Fruit fly (Drosophila melanogaster) whole organism, embryonic: ENCODE data around the gene Miox.

ENCODE experiments used
- Ada2b ChIP-seq: fragments of 200-800 bp; sonication (Bioruptor generic); IDR thresholded peaks from 2 replicates; pipeline ENCODE4 v1.3.6; 2022; ENCODE audit warnings: missing biosample characterization, missing genetic modification characterization
- BtbVII ChIP-seq: fragments of 200-800 bp; sonication (Bioruptor generic); optimal IDR thresholded peaks from 3 replicates; lab custom pipeline; 2017; ENCODE audit warnings: missing biosample characterization, mild to moderate bottlenecking, missing genetic modification characterization
- CG10565 ChIP-seq: fragments of 200-800 bp; sonication (Bioruptor generic); optimal IDR thresholded peaks from 3 replicates; lab custom pipeline; 2016; ENCODE audit warnings: missing biosample characterization, mild to moderate bottlenecking, missing genetic modification characterization
- CG12391 ChIP-seq: fragments of 200-800 bp; sonication (Bioruptor generic); optimal IDR thresholded peaks from 3 replicates; lab custom pipeline; 2018; ENCODE audit warnings: missing biosample characterization, mild to moderate bottlenecking, missing genetic modification characterization, moderate library complexity
- CG12659 ChIP-seq: fragments of 200-800 bp; sonication (Bioruptor generic); optimal IDR thresholded peaks from 3 replicates; lab custom pipeline; 2017; ENCODE audit warnings: mild to moderate bottlenecking, missing biosample characterization, missing genetic modification reagents, missing genetic modification characterization
- CG13287 ChIP-seq: fragments of 200-800 bp; sonication (Bioruptor generic); IDR thresholded peaks from 2 replicates; pipeline ENCODE4 v1.3.6; 2022; ENCODE audit warnings: missing biosample characterization, missing genetic modification characterization; ENCODE audit not compliant: partially characterized antibody
- CG14667 ChIP-seq: fragments of 200-800 bp; sonication (Bioruptor generic); IDR thresholded peaks from 2 replicates; pipeline ENCODE4 v1.3.6; 2022; ENCODE audit warnings: missing biosample characterization, missing genetic modification characterization
- CG1529 ChIP-seq: fragments of 200-800 bp; sonication (Bioruptor generic); optimal IDR thresholded peaks from 3 replicates; lab custom pipeline; 2018; ENCODE audit warnings: missing biosample characterization, missing genetic modification characterization
- CG15696 ChIP-seq: fragments of 200-800 bp; sonication (Bioruptor generic); optimal IDR thresholded peaks from 2 replicates; lab custom pipeline; 2019; ENCODE audit warnings: missing biosample characterization, mild to moderate bottlenecking, missing genetic modification characterization, moderate library complexity
- CG30431 ChIP-seq: fragments of 200-800 bp; sonication (Bioruptor generic); optimal IDR thresholded peaks from 2 replicates; lab custom pipeline; 2017; ENCODE audit warnings: missing biosample characterization, missing genetic modification characterization
- CG3163 ChIP-seq: fragments of 200-800 bp; sonication (Bioruptor generic); optimal IDR thresholded peaks from 3 replicates; lab custom pipeline; 2016; ENCODE audit warnings: missing biosample characterization, missing genetic modification characterization
- CG32772 ChIP-seq: fragments of 200-800 bp; sonication (Bioruptor generic); IDR thresholded peaks from 2 replicates; pipeline ENCODE4 v1.3.6; 2022; ENCODE audit warnings: missing biosample characterization, missing genetic modification characterization
- CG33213 ChIP-seq: fragments of 200-800 bp; sonication (Bioruptor generic); optimal IDR thresholded peaks from 3 replicates; lab custom pipeline; 2016; ENCODE audit warnings: missing biosample characterization, missing genetic modification characterization
- CG4707 ChIP-seq: fragments of 200-800 bp; sonication (Bioruptor generic); optimal IDR thresholded peaks from 2 replicates; lab custom pipeline; 2018; ENCODE audit warnings: missing biosample characterization, mild to moderate bottlenecking, missing genetic modification characterization, moderate library complexity
- CG4820 ChIP-seq: fragments of 200-800 bp; sonication (Bioruptor generic); optimal IDR thresholded peaks from 3 replicates; lab custom pipeline; 2016; ENCODE audit warnings: missing biosample characterization, missing genetic modification characterization
- CG5953 ChIP-seq: fragments of 200-800 bp; sonication (Bioruptor generic); IDR thresholded peaks from 2 replicates; pipeline ENCODE4 v1.3.6; 2022; ENCODE audit warnings: missing biosample characterization, missing genetic modification characterization
- CG6683 ChIP-seq: fragments of 200-800 bp; sonication (Bioruptor generic); optimal IDR thresholded peaks from 2 replicates; lab custom pipeline; 2017; ENCODE audit warnings: missing biosample characterization, mild to moderate bottlenecking, missing genetic modification characterization, missing genetic modification reagents
- CG9817 ChIP-seq: fragments of 200-800 bp; sonication (Bioruptor generic); optimal IDR thresholded peaks from 2 replicates; lab custom pipeline; 2018; ENCODE audit warnings: missing biosample characterization, mild to moderate bottlenecking, missing genetic modification characterization, moderate library complexity
- Dll ChIP-seq: fragments of 200-800 bp; sonication (Bioruptor generic); IDR thresholded peaks from 4 replicates; pipeline ENCODE4 v1.3.6; 2022; ENCODE audit warnings: missing biosample characterization, missing genetic modification characterization; ENCODE audit not compliant: partially characterized antibody
- Doc2 ChIP-seq: fragments of 200-800 bp; sonication (Bioruptor generic); IDR thresholded peaks from 2 replicates; pipeline ENCODE4 v1.3.6; 2022; ENCODE audit warnings: missing biosample characterization, missing genetic modification characterization
- Ets65A ChIP-seq: fragments of 200-800 bp; sonication (Bioruptor generic); peaks from one replicate; lab custom pipeline; 2016; ENCODE audit warnings: missing biosample characterization, missing genetic modification characterization
- HmgZ ChIP-seq: fragments of 200-800 bp; sonication (Bioruptor generic); optimal IDR thresholded peaks from 2 replicates; lab custom pipeline; 2018; ENCODE audit warnings: missing biosample characterization, mild to moderate bottlenecking, missing genetic modification characterization
- Hmr ChIP-seq: fragments of 200-800 bp; sonication (Bioruptor generic); optimal IDR thresholded peaks from 3 replicates; lab custom pipeline; 2017; ENCODE audit warnings: mild to moderate bottlenecking, missing biosample characterization, missing genetic modification reagents, missing genetic modification characterization
- Lim3 ChIP-seq: fragments of 200-800 bp; sonication (Bioruptor generic); IDR thresholded peaks from 2 replicates; pipeline ENCODE4 v1.3.6; 2022; ENCODE audit warnings: missing biosample characterization, missing genetic modification characterization
- MTF-1 ChIP-seq: fragments of 200-800 bp; sonication (Bioruptor generic); optimal IDR thresholded peaks from 2 replicates; lab custom pipeline; 2018; ENCODE audit warnings: missing biosample characterization, mild to moderate bottlenecking, missing genetic modification characterization, borderline replicate concordance
- Meics ChIP-seq: fragments of 200-800 bp; sonication (Bioruptor generic); optimal IDR thresholded peaks from 2 replicates; lab custom pipeline; 2017; ENCODE audit warnings: missing biosample characterization, mild to moderate bottlenecking, missing genetic modification characterization
- Scr ChIP-seq: fragments of 200-800 bp; sonication (Bioruptor generic); IDR thresholded peaks from 2 replicates; pipeline ENCODE4 v1.3.6; 2022; ENCODE audit warnings: missing biosample characterization, missing genetic modification characterization; ENCODE audit not compliant: partially characterized antibody
- Sox102F ChIP-seq: fragments of 200-800 bp; sonication (Bioruptor generic); optimal IDR thresholded peaks from 2 replicates; lab custom pipeline; 2018; ENCODE audit warnings: missing biosample characterization, mild to moderate bottlenecking, missing genetic modification characterization, moderate library complexity
- Ssrp ChIP-seq: fragments of 200-800 bp; sonication (Bioruptor generic); optimal IDR thresholded peaks from 2 replicates; lab custom pipeline; 2018; ENCODE audit warnings: missing biosample characterization, mild to moderate bottlenecking, missing genetic modification characterization, moderate library complexity
- ab ChIP-seq: fragments of 200-800 bp; sonication (Bioruptor generic); optimal IDR thresholded peaks from 2 replicates; lab custom pipeline; 2016; ENCODE audit warnings: missing biosample characterization, missing genetic modification characterization
- ara ChIP-seq: fragments of 200-800 bp; sonication (Bioruptor generic); IDR thresholded peaks from 2 replicates; pipeline ENCODE4 v1.3.6; 2022; ENCODE audit warnings: missing biosample characterization, missing genetic modification characterization
- chn ChIP-seq: fragments of 200-800 bp; sonication (Bioruptor generic); optimal IDR thresholded peaks from 2 replicates; lab custom pipeline; 2016; ENCODE audit warnings: missing biosample characterization, missing genetic modification characterization
- cwo ChIP-seq: fragments of 200-800 bp; sonication (Bioruptor generic); optimal IDR thresholded peaks from 3 replicates; lab custom pipeline; 2017; ENCODE audit warnings: missing biosample characterization, missing genetic modification characterization, mild to moderate bottlenecking, moderate library complexity, missing genetic modification reagents
- emc ChIP-seq: fragments of 200-800 bp; sonication (Bioruptor generic); optimal IDR thresholded peaks from 2 replicates; lab custom pipeline; 2016; ENCODE audit warnings: missing biosample characterization, missing genetic modification characterization
- en ChIP-seq: fragments of 200-800 bp; sonication (Bioruptor generic); optimal IDR thresholded peaks from 2 replicates; lab custom pipeline; 2016; ENCODE audit warnings: missing biosample characterization, missing genetic modification characterization
- eve ChIP-seq, 2 experiments: fragments of >200 bp; optimal IDR thresholded peaks; 2 replicates each; lab custom pipeline; 2017; ENCODE audit warnings: missing biosample characterization in 2 of 2, missing genetic modification characterization in 2 of 2
- grau ChIP-seq: fragments of 200-800 bp; optimal IDR thresholded peaks from 3 replicates; lab custom pipeline; 2019; ENCODE audit warnings: missing biosample characterization, mild to moderate bottlenecking, missing genetic modification characterization, moderate library complexity
- hb ChIP-seq: fragments of 200-800 bp; sonication (Bioruptor generic); IDR thresholded peaks from 3 replicates; pipeline ENCODE4 v1.3.6; 2022; ENCODE audit warnings: missing biosample characterization, missing genetic modification characterization; ENCODE audit not compliant: partially characterized antibody
- hbn ChIP-seq: fragments of 200-800 bp; sonication (Bioruptor generic); IDR thresholded peaks from 2 replicates; pipeline ENCODE4 v1.3.6; 2022; ENCODE audit warnings: missing biosample characterization, missing genetic modification characterization; ENCODE audit not compliant: partially characterized antibody
- hth ChIP-seq: fragments of >200 bp; optimal IDR thresholded peaks from 2 replicates; lab custom pipeline; 2017; ENCODE audit warnings: inconsistent platforms
- ind ChIP-seq: fragments of 200-800 bp; sonication (Bioruptor generic); optimal IDR thresholded peaks from 3 replicates; lab custom pipeline; 2016; ENCODE audit warnings: missing biosample characterization, missing genetic modification characterization
- kay ChIP-seq: fragments of 200-800 bp; sonication (Bioruptor generic); optimal IDR thresholded peaks from 2 replicates; lab custom pipeline; 2016; ENCODE audit warnings: missing biosample characterization, missing genetic modification characterization
- maf-S ChIP-seq: fragments of 200-800 bp; sonication (Bioruptor generic); optimal IDR thresholded peaks from 2 replicates; lab custom pipeline; 2016; ENCODE audit warnings: missing biosample characterization, missing genetic modification characterization
- mld ChIP-seq: fragments of 200-800 bp; sonication (Bioruptor generic); IDR thresholded peaks from 3 replicates; pipeline ENCODE4 v1.3.6; 2022; ENCODE audit warnings: missing biosample characterization, missing genetic modification characterization; ENCODE audit not compliant: partially characterized antibody
- oc ChIP-seq: fragments of 200-800 bp; sonication (Bioruptor generic); optimal IDR thresholded peaks from 2 replicates; lab custom pipeline; 2018; ENCODE audit warnings: missing biosample characterization, mild to moderate bottlenecking, missing genetic modification characterization, moderate library complexity
- prd ChIP-seq, 3 experiments: fragments of >200 bp in 2 of 3; fragments of 200-800 bp in 1 of 3; sonication (Bioruptor generic) in 1 of 3; optimal IDR thresholded peaks in 2 of 3; IDR thresholded peaks in 1 of 3; 2 replicates in 2 of 3; 3 replicates in 1 of 3; pipeline versions ENCODE4 v1.3.6 to Lab custom; 2017 to 2022; ENCODE audit warnings: missing biosample characterization in 1 of 3, missing genetic modification characterization in 1 of 3
- sens-2 ChIP-seq: fragments of 200-800 bp; sonication (Bioruptor generic); IDR thresholded peaks from 2 replicates; pipeline ENCODE4 v1.3.6; 2022; ENCODE audit warnings: missing biosample characterization, missing genetic modification characterization
- unc-4 ChIP-seq: fragments of 200-800 bp; sonication (Bioruptor generic); IDR thresholded peaks from 2 replicates; pipeline ENCODE4 v1.3.6; 2022; ENCODE audit warnings: missing biosample characterization, missing genetic modification characterization; ENCODE audit not compliant: partially characterized antibody

Gene Miox

dm6 chr3L:12138113-12138899 is 46.5 kb upstream of the Miox start, which contains the start of the genes ND-SGDH and RhoGAP68F (continued):
- TF ChIP-seq oc (tag; lab: Kevin White, UChicago) (peak; percentile 29), CG12659 (GFP tag; lab: Kevin White, UChicago) (peak; percentile 89), hbn (GFP tag; lab: Robert Waterston, UW) (peak; percentile 91), CG5953 (no peak), en (GFP tag; lab: Kevin White, UChicago) (peak; percentile 3), Ets65A (peak; percentile 95), hb (GFP tag; lab: Robert Waterston, UW) (peak; percentile 95), chn (GFP tag; lab: Kevin White, UChicago) (peak; percentile 71), Dll (GFP tag; lab: Robert Waterston, UW) (peak; percentile 99), kay (GFP tag; lab: Kevin White, UChicago) (peak; percentile 57), Doc2 (GFP tag; lab: Robert Waterston, UW) (no peak), CG14667 (GFP tag; lab: Robert Waterston, UW) (peak; percentile 36; the same call in 1 of the 2 replicates), unc-4 (GFP tag; lab: Robert Waterston, UW) (peak; percentile 91), ab (GFP tag; lab: Kevin White, UChicago) (no peak), ara (GFP tag; lab: Robert Waterston, UW) (0 out of 2 replicates have a peak, but pooled peaks have one; percentile 7), Ada2b (GFP tag; lab: Robert Waterston, UW) (peak; percentile 43), CG30431 (peak; percentile 49), Meics (GFP tag; lab: Kevin White, UChicago) (peak; percentile 66), MTF-1 (GFP tag; lab: Kevin White, UChicago) (no peak), grau (tag; lab: Kevin White, UChicago) (peak; percentile 77), CG15696 (peak; percentile 77), Hmr (GFP tag; lab: Kevin White, UChicago) (peak; percentile 80), Sox102F (GFP tag; lab: Kevin White, UChicago) (peak; percentile 63), CG12391 (tag; lab: Kevin White, UChicago) (peak; percentile 85), CG32772 (peak; percentile 59; the same call in 1 of the 2 replicates), emc (GFP tag; lab: Kevin White, UChicago) (peak; percentile 22), CG1529 (peak; percentile 44), BtbVII (GFP tag; lab: Kevin White, UChicago) (peak; percentile 41), HmgZ (tag; lab: Kevin White, UChicago) (peak; percentile 72), CG6683 (GFP tag; lab: Kevin White, UChicago) (peak; percentile 20), eve (GFP tag; optimal IDR thresholded peaks at IDR 0.05; lab: Kevin White, UChicago) (no peak), Scr (GFP tag; lab: Robert Waterston, UW) (peak; percentile 98), CG3163 (GFP tag; lab: Kevin White, UChicago) (no peak), CG9817 (tag; lab: Kevin White, UChicago) (peak; percentile 83), Lim3 (GFP tag; lab: Robert Waterston, UW) (no peak), CG33213 (GFP tag; lab: Kevin White, UChicago) (peak; percentile 61), CG4820 (GFP tag; lab: Kevin White, UChicago) (peak; percentile 76), sens-2 (GFP tag; lab: Robert Waterston, UW) (no peak; the same call in 1 of the 2 replicates), ind (GFP tag; lab: Kevin White, UChicago) (peak; percentile 83), CG4707 (no peak), mld (GFP tag; lab: Robert Waterston, UW) (peak; percentile 69; the same call in 2 of the 3 replicates), Ssrp (peak; percentile 70), maf-S (peak; percentile 68), cwo (GFP tag; lab: Kevin White, UChicago) (peak; percentile 54), CG13287 (GFP tag; lab: Robert Waterston, UW) (peak; percentile 95), prd (optimal IDR thresholded peaks at IDR 0.05; lab: Kevin White, UChicago) (no peak), prd (GFP tag; IDR thresholded peaks at IDR 0.05; lab: Robert Waterston, UW) (peak; percentile 80; the same call in 2 of the 3 replicates), hth (lab: Kevin White, UChicago) (no peak), CG10565 (no peak)
